Worm (Caenorhabditis elegans) whole organism, late embryonic: ENCODE measurements around the gene C25G6.3.

Source experiments
- C08G9.2 ChIP-seq: sonication (generic microtip); optimal IDR thresholded peaks from 2 replicates; lab custom pipeline; 2016; ENCODE audit warnings: mild to moderate bottlenecking, missing genetic modification characterization, moderate library complexity, missing compliant biosample characterization
- K02D7.2 ChIP-seq: sonication (generic microtip); optimal IDR thresholded peaks from 2 replicates; lab custom pipeline; 2017; ENCODE audit warnings: mild to moderate bottlenecking, missing genetic modification characterization, missing compliant biosample characterization
- Y22D7AL.16 ChIP-seq: sonication (generic microtip); optimal IDR thresholded peaks from 2 replicates; lab custom pipeline; 2016; ENCODE audit warnings: missing genetic modification characterization, missing compliant biosample characterization
- ceh-18 ChIP-seq: sonication (generic microtip); optimal IDR thresholded peaks from 2 replicates; lab custom pipeline; 2016; ENCODE audit warnings: missing genetic modification characterization, missing compliant biosample characterization
- ceh-19 ChIP-seq: fragments of 200-800 bp; sonication (Bioruptor generic); optimal IDR thresholded peaks from 2 replicates; lab custom pipeline; 2018; ENCODE audit warnings: mild to moderate bottlenecking, missing genetic modification characterization, missing compliant biosample characterization
- ceh-22 ChIP-seq: sonication (generic microtip); optimal IDR thresholded peaks from 2 replicates; lab custom pipeline; 2017; ENCODE audit warnings: missing biosample characterization, missing genetic modification characterization
- ceh-24 ChIP-seq: sonication (generic microtip); optimal IDR thresholded peaks from 2 replicates; lab custom pipeline; 2016; ENCODE audit warnings: mild to moderate bottlenecking, missing genetic modification characterization, missing compliant biosample characterization
- ceh-45 ChIP-seq: fragments of 200-800 bp; sonication (Bioruptor generic); IDR thresholded peaks from 2 replicates; pipeline ENCODE4 v1.3.6; 2022; ENCODE audit warnings: missing genetic modification reagents, missing genetic modification characterization, missing compliant biosample characterization
- ceh-48 ChIP-seq: sonication (generic microtip); optimal IDR thresholded peaks from 2 replicates; lab custom pipeline; 2016; ENCODE audit warnings: missing genetic modification characterization, inconsistent platforms, missing compliant biosample characterization
- ceh-9 ChIP-seq: sonication (generic microtip); optimal IDR thresholded peaks from 2 replicates; lab custom pipeline; 2016; ENCODE audit warnings: mild to moderate bottlenecking, missing genetic modification characterization, inconsistent platforms, missing compliant biosample characterization
- elt-2 ChIP-seq: sonication (generic microtip); optimal IDR thresholded peaks from 2 replicates; lab custom pipeline; 2016; ENCODE audit warnings: missing genetic modification reagents, missing genetic modification characterization, missing compliant biosample characterization
- ets-4 ChIP-seq: sonication (generic microtip); optimal IDR thresholded peaks from 2 replicates; lab custom pipeline; 2016; ENCODE audit warnings: missing genetic modification characterization, missing compliant biosample characterization
- eyg-1 ChIP-seq: sonication (generic microtip); optimal IDR thresholded peaks from 2 replicates; lab custom pipeline; 2016; ENCODE audit warnings: missing genotype, missing genetic modification characterization, missing compliant biosample characterization
- fax-1 ChIP-seq: sonication (generic microtip); optimal IDR thresholded peaks from 2 replicates; lab custom pipeline; 2016; ENCODE audit warnings: missing genotype, missing genetic modification characterization, missing compliant biosample characterization
- fkh-10 ChIP-seq: fragments of 150-350 bp; optimal IDR thresholded peaks from 2 replicates; lab custom pipeline; 2014; ENCODE audit warnings: missing biosample characterization, missing genetic modification reagents, missing genetic modification characterization
- fkh-6 ChIP-seq: sonication (generic microtip); optimal IDR thresholded peaks from 2 replicates; lab custom pipeline; 2016; ENCODE audit warnings: missing genetic modification characterization, missing compliant biosample characterization
- hlh-13 ChIP-seq: fragments of 200-800 bp; sonication (Bioruptor generic); optimal IDR thresholded peaks from 2 replicates; lab custom pipeline; 2018; ENCODE audit warnings: mild to moderate bottlenecking, missing genetic modification characterization, missing compliant biosample characterization
- lin-11 ChIP-seq: fragments of 200-800 bp; sonication (Bioruptor generic); optimal IDR thresholded peaks from 2 replicates; lab custom pipeline; 2018; ENCODE audit warnings: mild to moderate bottlenecking, missing genetic modification characterization, missing compliant biosample characterization
- madf-2 ChIP-seq: sonication (generic microtip); optimal IDR thresholded peaks from 2 replicates; lab custom pipeline; 2017; ENCODE audit warnings: missing genetic modification characterization, missing compliant biosample characterization
- mec-3 ChIP-seq: sonication (generic microtip); optimal IDR thresholded peaks from 2 replicates; lab custom pipeline; 2016; ENCODE audit warnings: borderline replicate concordance, missing genetic modification characterization, missing compliant biosample characterization
- nhr-232 ChIP-seq: sonication (generic microtip); optimal IDR thresholded peaks from 2 replicates; lab custom pipeline; 2016; ENCODE audit warnings: missing genetic modification characterization, missing compliant biosample characterization
- npax-4 ChIP-seq: sonication (generic microtip); optimal IDR thresholded peaks from 2 replicates; lab custom pipeline; 2016; ENCODE audit warnings: missing genetic modification characterization, missing compliant biosample characterization
- pag-3 ChIP-seq: sonication (generic microtip); optimal IDR thresholded peaks from 2 replicates; lab custom pipeline; 2016; ENCODE audit warnings: missing compliant biosample characterization, missing genetic modification characterization, borderline replicate concordance
- pax-1 ChIP-seq: fragments of 150-350 bp; optimal IDR thresholded peaks from 2 replicates; lab custom pipeline; 2014; ENCODE audit warnings: missing biosample characterization, missing genetic modification characterization
- pha-2 ChIP-seq: sonication (generic microtip); optimal IDR thresholded peaks from 2 replicates; lab custom pipeline; 2017; ENCODE audit warnings: mild to moderate bottlenecking, missing genetic modification characterization, missing compliant biosample characterization
- pros-1 ChIP-seq: fragments of 150-350 bp; optimal IDR thresholded peaks from 2 replicates; lab custom pipeline; 2014; ENCODE audit warnings: missing biosample characterization, missing genetic modification reagents, missing genetic modification characterization
- sdc-2 ChIP-seq: sonication (generic microtip); optimal IDR thresholded peaks from 2 replicates; lab custom pipeline; 2016; ENCODE audit warnings: missing genotype, missing genetic modification characterization, missing compliant biosample characterization
- sox-2 ChIP-seq: fragments of 200-800 bp; sonication (Bioruptor generic); IDR thresholded peaks from 2 replicates; pipeline ENCODE4 v1.3.6; 2022; ENCODE audit warnings: missing genetic modification reagents, missing genetic modification characterization, missing compliant biosample characterization
- sox-4 ChIP-seq: sonication (generic microtip); optimal IDR thresholded peaks from 2 replicates; lab custom pipeline; 2017; ENCODE audit warnings: mild to moderate bottlenecking, missing genetic modification characterization, inconsistent platforms, missing compliant biosample characterization
- unc-3 ChIP-seq, 2 experiments: fragments of 200-800 bp in 1 of 2; sonication (Bioruptor generic) in 1 of 2; sonication (generic microtip) in 1 of 2; conservative IDR thresholded peaks in 1 of 2; optimal IDR thresholded peaks in 1 of 2; 2 replicates each; pipeline versions ENCODE4 v1.3.6 to Lab custom; 2016 to 2022; ENCODE audit warnings: missing compliant biosample characterization in 2 of 2, missing genetic modification characterization in 2 of 2, missing genetic modification reagents in 1 of 2
- unc-86 ChIP-seq: sonication (generic microtip); optimal IDR thresholded peaks from 2 replicates; lab custom pipeline; 2016; ENCODE audit warnings: missing genetic modification characterization, missing compliant biosample characterization
- zip-5 ChIP-seq: sonication (generic microtip); optimal IDR thresholded peaks from 2 replicates; lab custom pipeline; 2016; ENCODE audit warnings: missing genetic modification characterization, missing compliant biosample characterization
- ztf-16 ChIP-seq: sonication (generic microtip); optimal IDR thresholded peaks from 2 replicates; lab custom pipeline; 2017; ENCODE audit warnings: missing genetic modification characterization, missing compliant biosample characterization

Gene C25G6.3

ce11 chrX:1209096-1209495 is 29.6 kb downstream of the C25G6.3 start, which contains the start of gene C46H3.1:
C46H3.1 (plus strand) TSS chrX:1209396.
- no peak for TF ChIP-seq ceh-48 (tag; lab: Kevin White, UChicago)
- TF ChIP-seq hlh-13 (GFP tag; lab: Kevin White, UChicago), result no peak
- no peak for TF ChIP-seq pax-1 (tag; lab: Kevin White, UChicago)
- no peak for TF ChIP-seq Y22D7AL.16 (tag; lab: Kevin White, UChicago)
- no peak for TF ChIP-seq fkh-10
- no peak for TF ChIP-seq fax-1 (tag; lab: Kevin White, UChicago)
- no peak for TF ChIP-seq npax-4 (tag; lab: Kevin White, UChicago)
- TF ChIP-seq eyg-1 (tag; lab: Kevin White, UChicago), result no peak
- TF ChIP-seq lin-11 (tag; lab: Kevin White, UChicago), result no peak
- TF ChIP-seq K02D7.2 (tag; lab: Kevin White, UChicago), result no peak
- no peak for TF ChIP-seq pag-3 (tag; lab: Kevin White, UChicago)
- no peak for TF ChIP-seq ztf-16 (tag; lab: Kevin White, UChicago)
- TF ChIP-seq zip-5 (tag; lab: Kevin White, UChicago), result no peak
- no peak for TF ChIP-seq mec-3 (tag; lab: Kevin White, UChicago)

ce11 chrX:1207915-1208314 is 30.8 kb downstream of the C25G6.3 start:
- TF ChIP-seq hlh-13 (GFP tag; lab: Kevin White, UChicago), result no peak

ce11 chrX:1206029-1206428 is 32.7 kb downstream of the C25G6.3 start, which contains the start of gene T13G4.7:
T13G4.7 (minus strand) TSS chrX:1206129.
- no peak for TF ChIP-seq madf-2 (tag; lab: Kevin White, UChicago)
- TF ChIP-seq sdc-2 (tag; lab: Kevin White, UChicago), result no peak
- TF ChIP-seq ceh-22 (tag; lab: Kevin White, UChicago), result no peak
- TF ChIP-seq fkh-10, result no peak
- no peak for TF ChIP-seq ceh-9 (tag; lab: Kevin White, UChicago)
- TF ChIP-seq unc-3 (GFP tag; conservative IDR thresholded peaks at IDR 0.05; lab: Robert Waterston, UW), result no peak
- no peak for TF ChIP-seq unc-3 (tag; optimal IDR thresholded peaks at IDR 0.05; lab: Kevin White, UChicago)
- TF ChIP-seq nhr-232 (tag; lab: Kevin White, UChicago), result no peak
- TF ChIP-seq C08G9.2 (tag; lab: Kevin White, UChicago), result no peak
- no peak for TF ChIP-seq sox-4 (tag; lab: Kevin White, UChicago)
- TF ChIP-seq ceh-24 (tag; lab: Kevin White, UChicago), result no peak
- TF ChIP-seq K02D7.2 (tag; lab: Kevin White, UChicago), result no peak
- no peak for TF ChIP-seq ceh-19
- no peak for TF ChIP-seq fkh-6 (tag; lab: Kevin White, UChicago)
- no peak for TF ChIP-seq ceh-45

ce11 chrX:1202638-1203037 is 36.1 kb downstream of the C25G6.3 start:
- TF ChIP-seq pros-1 (tag; lab: Kevin White, UChicago) (no peak), fkh-10 (no peak), sdc-2 (tag; lab: Kevin White, UChicago) (no peak), mec-3 (tag; lab: Kevin White, UChicago) (peak; percentile 8), pha-2 (tag; lab: Kevin White, UChicago) (no peak), sox-2 (GFP tag; lab: Robert Waterston, UW) (no peak)

ce11 chrX:1192848-1193247 is 45.9 kb downstream of the C25G6.3 start, which contains the start of gene T13G4.1:
T13G4.1 (plus strand) TSS chrX:1193148.
- TF ChIP-seq unc-86 (tag; lab: Kevin White, UChicago), result no peak
- TF ChIP-seq ceh-18 (tag; lab: Kevin White, UChicago), result no peak
- no peak for TF ChIP-seq ets-4 (tag; lab: Kevin White, UChicago)
- TF ChIP-seq pha-2 (tag; lab: Kevin White, UChicago), result no peak
- TF ChIP-seq ceh-45, result no peak
- TF ChIP-seq ceh-22 (tag; lab: Kevin White, UChicago), result no peak
- no peak for TF ChIP-seq elt-2 (tag; lab: Kevin White, UChicago)
- TF ChIP-seq pros-1 (tag; lab: Kevin White, UChicago), result no peak
